Worm (Caenorhabditis elegans): Measurements from ENCODE around the gene C41A3.2.

- no peak for TF ChIP-seq ztf-29 (GFP tag; IDR thresholded peaks at IDR 0.05)
- TF ChIP-seq ref-1 (GFP tag; conservative IDR thresholded peaks at IDR 0.05): no peak
- TF ChIP-seq tab-1 (GFP tag; IDR thresholded peaks at IDR 0.05): no peak
- no peak for TF ChIP-seq flt-1 (GFP tag; IDR thresholded peaks at IDR 0.05)
- TF ChIP-seq cog-1 (tag; optimal IDR thresholded peaks at IDR 0.05): no peak
- no peak for TF ChIP-seq T22C8.4 (GFP tag; IDR thresholded peaks at IDR 0.05)
- no peak for TF ChIP-seq ztf-23 (GFP tag; IDR thresholded peaks at IDR 0.05)
- no peak for TF ChIP-seq med-1 (GFP tag; optimal IDR thresholded peaks at IDR 0.05; ENCODE audit: insufficient read depth)
- no peak for TF ChIP-seq klf-2 (GFP tag; conservative IDR thresholded peaks at IDR 0.05)
Observed at ce11 chrX:5374742-5375141, 39.4 kb downstream of the C41A3.2 start, which contains the start of gene sek-4.

Measured in whole organism, midembryonic.